Worm (Caenorhabditis elegans) whole organism, L4 larva: ENCODE measurements around the gene Y48C3A.5.

Source experiments
- T20F7.1 ChIP-seq: fragments of 200-800 bp; sonication (Bioruptor generic); optimal IDR thresholded peaks from 2 replicates; lab custom pipeline; 2018; ENCODE audit warnings: mild to moderate bottlenecking, missing genetic modification characterization, missing compliant biosample characterization
- Y5F2A.4 ChIP-seq: fragments of 200-800 bp; sonication (Bioruptor generic); optimal IDR thresholded peaks from 2 replicates; lab custom pipeline; 2018; ENCODE audit warnings: mild to moderate bottlenecking, missing genetic modification characterization, missing compliant biosample characterization
- ZK546.5 ChIP-seq, 2 experiments: sonication (generic microtip); optimal IDR thresholded peaks; 2 replicates each; lab custom pipeline; 2017; ENCODE audit warnings: missing biosample characterization in 2 of 2, missing genetic modification characterization in 2 of 2
- aha-1 ChIP-seq: fragments of 150-350 bp; peaks from one replicate; lab custom pipeline; 2014; ENCODE audit warnings: missing biosample characterization, missing genetic modification characterization
- aly-2 ChIP-seq: sonication (generic microtip); optimal IDR thresholded peaks from 2 replicates; lab custom pipeline; 2018; ENCODE audit warnings: missing biosample characterization, missing genetic modification characterization
- arid-1 ChIP-seq: fragments of 200-800 bp; sonication (Bioruptor generic); conservative IDR thresholded peaks from 2 replicates; pipeline ENCODE4 v1.3.6; 2022; ENCODE audit warnings: missing genetic modification reagents, missing genetic modification characterization, missing compliant biosample characterization
- attf-4 ChIP-seq: sonication (generic microtip); optimal IDR thresholded peaks from 3 replicates; lab custom pipeline; 2017; ENCODE audit warnings: missing biosample characterization, missing genetic modification characterization
- ceh-44 ChIP-seq: fragments of 200-800 bp; sonication (Bioruptor generic); IDR thresholded peaks from 2 replicates; pipeline ENCODE4 v1.3.6; 2022; ENCODE audit warnings: missing genetic modification reagents, missing genetic modification characterization, missing compliant biosample characterization
- ces-1 ChIP-seq: fragments of 150-350 bp; sonication (generic microtip); optimal IDR thresholded peaks from 4 replicates; lab custom pipeline; 2014; ENCODE audit warnings: missing biosample characterization, missing genetic modification reagents, missing genetic modification characterization
- daf-16 ChIP-seq, 3 experiments: sonication (generic microtip); optimal IDR thresholded peaks; 2 replicates each; lab custom pipeline; 2016 to 2017; ENCODE audit warnings: missing genetic modification characterization in 3 of 3, missing genetic modification reagents in 3 of 3, mild to moderate bottlenecking in 2 of 3, missing compliant biosample characterization in 2 of 3, missing biosample characterization in 1 of 3, moderate library complexity in 1 of 3
- daf-19 ChIP-seq: fragments of 200-800 bp; sonication (Bioruptor generic); conservative IDR thresholded peaks from 2 replicates; pipeline ENCODE4 v1.3.6; 2022; ENCODE audit warnings: missing genetic modification characterization, missing compliant biosample characterization
- dmd-9 ChIP-seq: fragments of 200-800 bp; sonication (Bioruptor generic); IDR thresholded peaks from 2 replicates; pipeline ENCODE4 v1.3.6; 2022; ENCODE audit warnings: missing genetic modification reagents, missing genetic modification characterization, missing compliant biosample characterization
- dpl-1 ChIP-seq: fragments of 150-350 bp; optimal IDR thresholded peaks from 2 replicates; lab custom pipeline; 2014; ENCODE audit warnings: missing biosample characterization, missing genetic modification reagents, missing genetic modification characterization
- egl-43 ChIP-seq: fragments of 200-800 bp; sonication (Bioruptor generic); IDR thresholded peaks from 2 replicates; pipeline ENCODE4 v1.3.6; 2022; ENCODE audit warnings: missing genetic modification reagents, missing genetic modification characterization, missing compliant biosample characterization
- gei-8 ChIP-seq: fragments of 200-800 bp; sonication (Bioruptor generic); optimal IDR thresholded peaks from 2 replicates; lab custom pipeline; 2018; ENCODE audit warnings: mild to moderate bottlenecking, missing genetic modification characterization, missing compliant biosample characterization
- jun-1 ChIP-seq: fragments of 150-350 bp; optimal IDR thresholded peaks from 2 replicates; lab custom pipeline; 2014; ENCODE audit warnings: missing biosample characterization, missing genetic modification reagents, missing genetic modification characterization
- lim-7 ChIP-seq: fragments of 200-800 bp; sonication (Bioruptor generic); IDR thresholded peaks from 2 replicates; pipeline ENCODE4 v1.3.6; 2022; ENCODE audit warnings: missing genetic modification characterization, missing compliant biosample characterization
- lin-1 ChIP-seq: fragments of 200-800 bp; sonication (Bioruptor generic); IDR thresholded peaks from 2 replicates; pipeline ENCODE4 v1.3.6; 2022; ENCODE audit warnings: missing genetic modification reagents, missing genetic modification characterization, missing compliant biosample characterization
- lin-13 ChIP-seq: fragments of 150-350 bp; optimal IDR thresholded peaks from 2 replicates; lab custom pipeline; 2014; ENCODE audit warnings: missing biosample characterization, missing genetic modification reagents, missing genetic modification characterization
- lin-38 ChIP-seq: fragments of 200-800 bp; sonication (Bioruptor generic); IDR thresholded peaks from 2 replicates; pipeline ENCODE4 v1.3.6; 2022; ENCODE audit warnings: missing genetic modification reagents, missing genetic modification characterization, missing compliant biosample characterization
- mdl-1 ChIP-seq, 2 experiments: fragments of 150-350 bp in 1 of 2; sonication (generic microtip) in 1 of 2; optimal IDR thresholded peaks; 2 replicates each; lab custom pipeline; 2014 to 2017; ENCODE audit warnings: missing biosample characterization in 2 of 2, missing genetic modification characterization in 2 of 2
- mxl-2 ChIP-seq: fragments of 200-800 bp; sonication (Bioruptor generic); conservative IDR thresholded peaks from 2 replicates; pipeline ENCODE4 v1.3.6; 2022; ENCODE audit warnings: missing genetic modification reagents, missing genetic modification characterization, missing compliant biosample characterization
- mxl-3 ChIP-seq: fragments of 200-800 bp; sonication (Bioruptor generic); optimal IDR thresholded peaks from 2 replicates; lab custom pipeline; 2018; ENCODE audit warnings: mild to moderate bottlenecking, missing genetic modification characterization, missing compliant biosample characterization
- nhr-102 ChIP-seq: sonication (generic microtip); optimal IDR thresholded peaks from 2 replicates; lab custom pipeline; 2016; ENCODE audit warnings: mild to moderate bottlenecking, missing genetic modification characterization, moderate library complexity, missing compliant biosample characterization
- nhr-237 ChIP-seq: sonication (generic microtip); optimal IDR thresholded peaks from 2 replicates; lab custom pipeline; 2017; ENCODE audit warnings: missing biosample characterization, missing genetic modification characterization
- nhr-25 ChIP-seq: sonication (generic microtip); optimal IDR thresholded peaks from 2 replicates; lab custom pipeline; 2017; ENCODE audit warnings: missing genetic modification characterization, mild to moderate bottlenecking, missing compliant biosample characterization, antibody characterized with exemption, moderate library complexity, borderline replicate concordance; ENCODE audit not compliant: insufficient read depth
- nhr-28 ChIP-seq: fragments of 150-350 bp; optimal IDR thresholded peaks from 2 replicates; lab custom pipeline; 2014; ENCODE audit warnings: missing biosample characterization, missing genetic modification characterization
- nhr-77 ChIP-seq: fragments of 150-350 bp; optimal IDR thresholded peaks from 2 replicates; lab custom pipeline; 2014; ENCODE audit warnings: missing biosample characterization, missing genetic modification characterization
- pha-4 ChIP-seq, 2 experiments: fragments of 150-350 bp in 1 of 2; fragments of 200-800 bp in 1 of 2; sonication (Bioruptor generic) in 1 of 2; IDR thresholded peaks in 1 of 2; optimal IDR thresholded peaks in 1 of 2; 2 replicates each; pipeline versions ENCODE4 v1.3.6 to Lab custom; 2014 to 2022; ENCODE audit warnings: missing genetic modification characterization in 2 of 2, missing genetic modification reagents in 2 of 2, missing biosample characterization in 1 of 2, missing compliant biosample characterization in 1 of 2
- php-3 ChIP-seq: fragments of 200-800 bp; sonication (Bioruptor generic); IDR thresholded peaks from 2 replicates; pipeline ENCODE4 v1.3.6; 2022; ENCODE audit warnings: missing genetic modification reagents, missing genetic modification characterization, missing compliant biosample characterization
- pqm-1 ChIP-seq: sonication (generic microtip); optimal IDR thresholded peaks from 2 replicates; lab custom pipeline; 2017; ENCODE audit warnings: missing biosample characterization, missing genetic modification characterization
- rbr-2 ChIP-seq: sonication (generic microtip); optimal IDR thresholded peaks from 2 replicates; lab custom pipeline; 2016; ENCODE audit warnings: missing genotype, missing genetic modification characterization, missing compliant biosample characterization
- saeg-2 ChIP-seq: fragments of 200-800 bp; sonication (Bioruptor generic); IDR thresholded peaks from 2 replicates; pipeline ENCODE4 v1.3.6; 2022; ENCODE audit warnings: missing genetic modification reagents, missing genetic modification characterization, missing compliant biosample characterization
- set-16 ChIP-seq: fragments of 200-800 bp; sonication (Bioruptor generic); IDR thresholded peaks from 2 replicates; pipeline ENCODE4 v1.3.6; 2022; ENCODE audit warnings: missing genetic modification reagents, missing genetic modification characterization, missing compliant biosample characterization
- snpc-1.2 ChIP-seq: fragments of 200-800 bp; sonication (Bioruptor generic); IDR thresholded peaks from 2 replicates; pipeline ENCODE4 v1.3.6; 2022; ENCODE audit warnings: missing genetic modification reagents, missing genetic modification characterization, missing compliant biosample characterization
- spr-1 ChIP-seq: sonication (generic microtip); optimal IDR thresholded peaks from 2 replicates; lab custom pipeline; 2016; ENCODE audit warnings: mild to moderate bottlenecking, missing genetic modification characterization, missing compliant biosample characterization
- tra-1 ChIP-seq: fragments of 200-800 bp; sonication (Bioruptor generic); IDR thresholded peaks from 2 replicates; pipeline ENCODE4 v1.3.6; 2022; ENCODE audit warnings: missing genetic modification reagents, missing genetic modification characterization, missing compliant biosample characterization
- unc-130 ChIP-seq: sonication (generic microtip); optimal IDR thresholded peaks from 2 replicates; lab custom pipeline; 2016; ENCODE audit warnings: missing genetic modification reagents, missing genetic modification characterization, missing compliant biosample characterization
- unc-39 ChIP-seq: sonication (generic microtip); optimal IDR thresholded peaks from 2 replicates; lab custom pipeline; 2017; ENCODE audit warnings: missing biosample characterization, missing genetic modification characterization
- unc-62 ChIP-seq, 3 experiments: fragments of 150-350 bp in 1 of 3; sonication (generic microtip); optimal IDR thresholded peaks in 2 of 3; peaks in 1 of 3; 1 replicate in 1 of 3; 2 replicates in 2 of 3; lab custom pipeline; 2014 to 2017; ENCODE audit warnings: missing biosample characterization in 3 of 3, missing genetic modification characterization in 3 of 3, missing genetic modification reagents in 3 of 3, missing genotype in 1 of 3
- vab-7 ChIP-seq: fragments of 200-800 bp; sonication (Bioruptor generic); IDR thresholded peaks from 2 replicates; pipeline ENCODE4 v1.3.6; 2022; ENCODE audit warnings: missing genetic modification reagents, missing genetic modification characterization, missing compliant biosample characterization
- zag-1 ChIP-seq: fragments of 150-350 bp; optimal IDR thresholded peaks from 2 replicates; lab custom pipeline; 2014; ENCODE audit warnings: missing biosample characterization, missing genetic modification characterization
- zfp-2 ChIP-seq: sonication (generic microtip); optimal IDR thresholded peaks from 2 replicates; lab custom pipeline; 2016; ENCODE audit warnings: mild to moderate bottlenecking, missing genetic modification characterization, missing compliant biosample characterization
- zfp-3 ChIP-seq: fragments of 200-800 bp; sonication (Bioruptor generic); conservative IDR thresholded peaks from 2 replicates; pipeline ENCODE4 v1.3.6; 2022; ENCODE audit warnings: missing genetic modification reagents, missing genetic modification characterization, missing compliant biosample characterization
- zip-2 ChIP-seq: fragments of 150-350 bp; optimal IDR thresholded peaks from 2 replicates; lab custom pipeline; 2014; ENCODE audit warnings: missing biosample characterization, missing genetic modification characterization
- ztf-11 ChIP-seq: fragments of 150-350 bp; optimal IDR thresholded peaks from 2 replicates; lab custom pipeline; 2014; ENCODE audit warnings: missing biosample characterization, missing genetic modification characterization
- ztf-7 ChIP-seq: fragments of 150-350 bp; optimal IDR thresholded peaks from 2 replicates; lab custom pipeline; 2014; ENCODE audit warnings: missing biosample characterization, missing genetic modification characterization

Gene Y48C3A.5

DNA sequence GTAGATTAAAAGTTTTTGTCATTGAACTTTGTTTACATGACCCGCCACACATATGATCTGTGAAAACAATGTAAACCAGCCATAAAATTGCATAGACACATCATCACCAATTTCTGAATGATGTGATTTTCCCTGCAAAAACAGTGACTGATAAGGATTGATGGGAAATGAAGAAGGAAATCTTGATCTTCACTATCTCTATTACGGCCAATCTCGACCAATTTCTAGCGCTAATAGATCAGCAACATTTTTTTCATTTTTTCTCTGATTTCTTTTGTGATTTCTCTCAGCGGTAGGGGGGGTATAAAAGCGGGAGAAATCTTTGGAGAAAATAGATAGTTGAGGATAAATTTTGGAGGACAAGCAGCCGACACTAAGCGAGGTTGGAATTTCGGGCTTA is 26.4 kb downstream of the Y48C3A.5 start:
- TF ChIP-seq mdl-1 (tag; optimal IDR thresholded peaks at IDR 0.05; lab: Kevin White, UChicago) (peak in 1 of 2 experiments; percentile 7), aha-1 (tag; lab: Kevin White, UChicago) (peak; percentile 0), nhr-28 (peak; percentile 65), php-3 (GFP tag; lab: Robert Waterston, UW) (no peak), jun-1 (tag; lab: Kevin White, UChicago) (no peak), unc-62 (GFP tag; optimal IDR thresholded peaks at IDR 0.05 in 1 of 2; lab: Kevin White, UChicago) (peak in 1 of 2 experiments; percentile 65), unc-62 (tag; optimal IDR thresholded peaks at IDR 0.05; lab: Kevin White, UChicago) (no peak), dpl-1 (GFP tag; lab: Kevin White, UChicago) (no peak)

DNA sequence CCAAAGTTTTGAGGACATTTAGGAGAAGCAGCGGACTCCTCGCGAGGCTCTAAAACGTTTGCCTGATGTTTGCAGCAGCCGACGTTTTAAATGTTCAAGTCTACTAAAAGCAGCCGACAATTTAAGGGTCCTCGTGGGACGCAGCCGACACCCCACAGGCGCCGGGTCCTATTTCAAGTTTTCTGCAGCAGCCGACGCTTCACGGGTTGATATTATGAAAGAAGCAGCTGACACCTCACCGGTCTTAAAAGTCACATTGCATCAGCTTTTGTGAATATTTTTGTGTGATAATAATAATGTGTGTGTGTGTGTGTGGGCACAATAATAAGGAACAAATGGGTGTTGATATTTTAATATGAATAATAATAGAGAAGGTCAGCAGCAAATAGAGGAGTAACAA is 27.1 kb downstream of the Y48C3A.5 start:
- TF ChIP-seq snpc-1.2 (no peak), nhr-77 (tag; lab: Kevin White, UChicago) (no peak), rbr-2 (tag; lab: Kevin White, UChicago) (no peak), arid-1 (GFP tag; lab: Robert Waterston, UW) (no peak), vab-7 (GFP tag; lab: Robert Waterston, UW) (no peak), lin-13 (peak; percentile 52), ces-1 (GFP tag; lab: Kevin White, UChicago) (no peak), T20F7.1 (GFP tag; lab: Kevin White, UChicago) (no peak), set-16 (GFP tag; lab: Robert Waterston, UW) (peak; percentile 37; the same call in 1 of the 2 replicates), php-3 (GFP tag; lab: Robert Waterston, UW) (no peak), pha-4 (GFP tag; IDR thresholded peaks at IDR 0.05; lab: Robert Waterston, UW) (0 out of 2 replicates have a peak, but pooled peaks have one; percentile 1), pha-4 (tag; optimal IDR thresholded peaks at IDR 0.05; lab: Kevin White, UChicago) (no peak), saeg-2 (GFP tag; lab: Robert Waterston, UW) (0 out of 2 replicates have a peak, but pooled peaks have one; percentile 13), unc-39 (tag; lab: Kevin White, UChicago) (no peak), dmd-9 (GFP tag; lab: Robert Waterston, UW) (no peak), ZK546.5 (tag; optimal IDR thresholded peaks at IDR 0.05; lab: Kevin White, UChicago) (no peak), ceh-44 (GFP tag; lab: Robert Waterston, UW) (no peak), nhr-102 (tag; lab: Kevin White, UChicago) (no peak), nhr-28 (no peak), unc-130 (no peak), daf-16 (GFP tag; optimal IDR thresholded peaks at IDR 0.05; lab: Kevin White, UChicago) (no peak), daf-16 (tag; optimal IDR thresholded peaks at IDR 0.05; lab: Kevin White, UChicago) (no peak), aly-2 (tag; lab: Kevin White, UChicago) (no peak), ztf-11 (tag; lab: Kevin White, UChicago) (no peak), zfp-2 (tag; lab: Kevin White, UChicago) (no peak)

DNA sequence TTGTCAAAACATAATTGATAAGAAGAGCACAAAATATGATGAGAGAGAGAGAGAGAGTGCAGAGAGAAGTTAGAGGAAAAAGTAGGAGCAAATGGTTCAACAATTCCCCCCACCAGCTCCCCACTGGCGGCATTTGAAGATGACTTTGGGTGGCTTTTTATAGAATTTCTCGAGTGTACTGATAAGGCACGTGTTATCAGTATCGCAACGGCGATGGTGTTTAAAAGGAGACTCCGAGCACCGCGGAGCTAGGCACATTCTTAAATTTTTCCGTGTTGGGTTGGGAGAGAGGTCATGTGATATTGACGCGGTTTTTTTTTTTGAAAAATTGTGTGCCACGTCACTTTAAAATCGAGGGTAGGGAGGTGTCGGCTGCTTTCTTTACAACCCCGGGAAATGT is 27.7 kb downstream of the Y48C3A.5 start:
- TF ChIP-seq vab-7 (GFP tag; lab: Robert Waterston, UW) (no peak), unc-39 (tag; lab: Kevin White, UChicago) (no peak), gei-8 (GFP tag; lab: Kevin White, UChicago) (no peak), zip-2 (tag; lab: Kevin White, UChicago) (no peak), attf-4 (tag; lab: Kevin White, UChicago) (no peak), Y5F2A.4 (GFP tag; lab: Kevin White, UChicago) (no peak), zfp-3 (no peak), spr-1 (no peak), nhr-237 (tag; lab: Kevin White, UChicago) (no peak), pqm-1 (tag; lab: Kevin White, UChicago) (peak; percentile 61), lim-7 (GFP tag; lab: Robert Waterston, UW) (no peak), nhr-102 (tag; lab: Kevin White, UChicago) (peak; percentile 70), lin-1 (peak; percentile 67; the same call in 1 of the 2 replicates), nhr-25 (tag; lab: Kevin White, UChicago) (no peak), daf-19 (GFP tag; lab: Robert Waterston, UW) (no peak), ztf-7 (tag; lab: Kevin White, UChicago) (no peak), lin-38 (GFP tag; lab: Robert Waterston, UW) (no peak), jun-1 (tag; lab: Kevin White, UChicago) (no peak), mxl-2 (no peak), tra-1 (no peak), mxl-3 (GFP tag; lab: Kevin White, UChicago) (peak; percentile 43), zag-1 (tag; lab: Kevin White, UChicago) (no peak), egl-43 (GFP tag; lab: Robert Waterston, UW) (no peak)
